Worm (Caenorhabditis elegans): ENCODE data around the gene Y57A10A.2.
A peak's percentile ranks its signal among the peaks of the same experiment; 100 is the strongest.

The Y57A10A.2 gene

DNA sequence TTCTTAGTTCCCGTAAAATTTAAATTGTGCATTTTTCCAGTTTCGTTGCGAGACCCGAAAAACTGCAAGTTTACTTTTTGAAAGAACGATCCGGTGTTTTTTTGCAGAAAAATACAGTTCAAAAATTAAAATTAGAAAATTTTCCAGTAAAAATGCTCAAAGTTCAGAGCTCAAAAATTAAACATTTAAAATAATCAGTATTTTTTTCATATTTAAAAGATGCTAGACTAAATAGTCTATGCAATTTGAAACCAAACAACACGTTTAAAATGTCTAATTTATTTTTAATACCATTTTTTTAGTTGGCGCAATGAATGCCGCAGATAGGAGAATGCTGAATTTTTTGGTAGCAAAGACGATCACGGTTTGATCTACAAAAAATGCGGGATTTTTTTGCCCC lies at the start of gene Y57A10A.2:
TSS of gene Y57A10A.2 (plus strand) at position 301 of the 400 bp plus-strand sequence.
- TF ChIP-seq ref-2 (tag; optimal IDR thresholded peaks at IDR 0.05) = no peak
- TF ChIP-seq hlh-8 (tag; optimal IDR thresholded peaks at IDR 0.05) = no peak
- TF ChIP-seq ets-4 (tag; optimal IDR thresholded peaks at IDR 0.05) = no peak
- no peak for TF ChIP-seq tbx-2 (tag; optimal IDR thresholded peaks at IDR 0.05)
- TF ChIP-seq ceh-22 (tag; optimal IDR thresholded peaks at IDR 0.05) = no peak
- TF ChIP-seq sdc-2 (tag; optimal IDR thresholded peaks at IDR 0.05) = no peak
- TF ChIP-seq ceh-24 (tag; optimal IDR thresholded peaks at IDR 0.05) = no peak

- TF ChIP-seq ceh-6 (GFP tag; optimal IDR thresholded peaks at IDR 0.05) (no peak), madf-2 (tag; optimal IDR thresholded peaks at IDR 0.05) (no peak), fax-1 (tag; optimal IDR thresholded peaks at IDR 0.05) (no peak), elt-2 (tag; optimal IDR thresholded peaks at IDR 0.05) (no peak), ahr-1 (tag; optimal IDR thresholded peaks at IDR 0.05) (no peak), npax-4 (tag; optimal IDR thresholded peaks at IDR 0.05) (no peak), fkh-6 (tag; optimal IDR thresholded peaks at IDR 0.05) (no peak), eyg-1 (tag; optimal IDR thresholded peaks at IDR 0.05) (no peak)
Observed at ce11 chrII:12098716-12099115, 48.7 kb upstream of the Y57A10A.2 start.

- TF ChIP-seq K09A11.1 (tag; optimal IDR thresholded peaks at IDR 0.05; ENCODE audit: insufficient read depth) (no peak), unc-42 (tag; optimal IDR thresholded peaks at IDR 0.05) (no peak), ref-2 (tag; optimal IDR thresholded peaks at IDR 0.05) (no peak), ceh-34 (tag; optimal IDR thresholded peaks at IDR 0.05) (no peak), ets-4 (tag; optimal IDR thresholded peaks at IDR 0.05) (no peak), C38D4.7 (GFP tag; optimal IDR thresholded peaks at IDR 0.05) (no peak), ceh-6 (GFP tag; optimal IDR thresholded peaks at IDR 0.05) (no peak), hlh-13 (GFP tag; optimal IDR thresholded peaks at IDR 0.05) (no peak), npax-4 (tag; optimal IDR thresholded peaks at IDR 0.05) (no peak), eyg-1 (tag; optimal IDR thresholded peaks at IDR 0.05) (no peak), dve-1 (tag; optimal IDR thresholded peaks at IDR 0.05) (no peak), ceh-19 (GFP tag; optimal IDR thresholded peaks at IDR 0.05) (no peak), ztf-16 (tag; optimal IDR thresholded peaks at IDR 0.05) (no peak), ceh-45 (GFP tag; IDR thresholded peaks at IDR 0.05) (no peak), T23F11.4 (GFP tag; optimal IDR thresholded peaks at IDR 0.05) (no peak), sdc-2 (tag; optimal IDR thresholded peaks at IDR 0.05) (no peak), unc-86 (tag; optimal IDR thresholded peaks at IDR 0.05) (no peak), K02D7.2 (tag; optimal IDR thresholded peaks at IDR 0.05) (no peak), nhr-11 (tag; optimal IDR thresholded peaks at IDR 0.05) (no peak), ceh-31 (tag; optimal IDR thresholded peaks at IDR 0.05) (no peak)
Observed at ce11 chrII:12099889-12100288, 47.5 kb upstream of the Y57A10A.2 start, which contains the start of gene Y17G7B.17. Gene Y17G7B.17, minus strand, starts transcription at chrII:12099989.

ce11 chrII:12102365-12102764 lies 45.1 kb upstream of the Y57A10A.2 start:
- no peak for TF ChIP-seq eyg-1 (tag; optimal IDR thresholded peaks at IDR 0.05)
- TF ChIP-seq ceh-31 (tag; optimal IDR thresholded peaks at IDR 0.05) = peak; percentile 90
- TF ChIP-seq pax-1 (tag; optimal IDR thresholded peaks at IDR 0.05) = peak; percentile 72
- TF ChIP-seq dve-1 (tag; optimal IDR thresholded peaks at IDR 0.05) = peak; percentile 45
- TF ChIP-seq syd-9 (tag; optimal IDR thresholded peaks at IDR 0.05) = peak; percentile 33
- peak; percentile 32 for TF ChIP-seq hlh-8 (tag; optimal IDR thresholded peaks at IDR 0.05)
- TF ChIP-seq fkh-6 (tag; optimal IDR thresholded peaks at IDR 0.05) = no peak
- TF ChIP-seq sdc-2 (tag; optimal IDR thresholded peaks at IDR 0.05) = peak; percentile 59
- peak; percentile 42 for TF ChIP-seq ztf-16 (tag; optimal IDR thresholded peaks at IDR 0.05)
- no peak for TF ChIP-seq sox-4 (tag; optimal IDR thresholded peaks at IDR 0.05)
- no peak for TF ChIP-seq pha-4 (tag; optimal IDR thresholded peaks at IDR 0.05)
- TF ChIP-seq nfya-1 (tag; optimal IDR thresholded peaks at IDR 0.05) = peak; percentile 95
- no peak for TF ChIP-seq pag-3 (tag; optimal IDR thresholded peaks at IDR 0.05; ENCODE audit: borderline replicate concordance)
- TF ChIP-seq unc-86 (tag; optimal IDR thresholded peaks at IDR 0.05) = peak; percentile 11
- peak; percentile 97 for TF ChIP-seq unc-55 (GFP tag; optimal IDR thresholded peaks at IDR 0.05)
- TF ChIP-seq ceh-2 (tag; optimal IDR thresholded peaks at IDR 0.05) = peak; percentile 52
- TF ChIP-seq sox-2 (GFP tag; IDR thresholded peaks at IDR 0.05) = peak; percentile 37; the same call in 1 of the 2 replicates
- TF ChIP-seq lin-11 (tag; optimal IDR thresholded peaks at IDR 0.05) = no peak
- TF ChIP-seq hlh-30 (tag; optimal IDR thresholded peaks at IDR 0.05; ENCODE audit: insufficient read depth) = peak; percentile 96
- TF ChIP-seq ref-2 (tag; optimal IDR thresholded peaks at IDR 0.05) = peak; percentile 88
- TF ChIP-seq ceh-9 (tag; optimal IDR thresholded peaks at IDR 0.05) = no peak
- TF ChIP-seq tbx-2 (tag; optimal IDR thresholded peaks at IDR 0.05) = peak; percentile 79
- peak; percentile 84 for TF ChIP-seq ceh-34 (tag; optimal IDR thresholded peaks at IDR 0.05)
- TF ChIP-seq odd-2 (tag; optimal IDR thresholded peaks at IDR 0.05) = no peak
- no peak for TF ChIP-seq ceh-30 (tag; optimal IDR thresholded peaks at IDR 0.05)
- TF ChIP-seq K09A11.1 (tag; optimal IDR thresholded peaks at IDR 0.05; ENCODE audit: insufficient read depth) = peak; percentile 6
- no peak for TF ChIP-seq zip-5 (tag; optimal IDR thresholded peaks at IDR 0.05)
- TF ChIP-seq F13H6.1 (tag; optimal IDR thresholded peaks at IDR 0.05) = peak; percentile 7
- TF ChIP-seq hlh-15 (tag; optimal IDR thresholded peaks at IDR 0.05) = no peak
